Fruit fly (Drosophila melanogaster) whole organism, embryonic: ENCODE results near the gene Dis3l2.

ENCODE experiments used
- Antp ChIP-seq: fragments of 200-800 bp; sonication (Bioruptor generic); optimal IDR thresholded peaks from 3 replicates; lab custom pipeline; 2016; ENCODE audit warnings: missing biosample characterization, missing genetic modification characterization
- Bteb2 ChIP-seq: fragments of 200-800 bp; sonication (Bioruptor generic); optimal IDR thresholded peaks from 2 replicates; lab custom pipeline; 2016; ENCODE audit warnings: missing biosample characterization, missing genetic modification characterization
- CG10565 ChIP-seq: fragments of 200-800 bp; sonication (Bioruptor generic); optimal IDR thresholded peaks from 3 replicates; lab custom pipeline; 2016; ENCODE audit warnings: missing biosample characterization, mild to moderate bottlenecking, missing genetic modification characterization
- CG10959 ChIP-seq: fragments of 200-800 bp; sonication (Bioruptor generic); IDR thresholded peaks from 2 replicates; pipeline ENCODE4 v1.3.6; 2022; ENCODE audit warnings: missing biosample characterization, missing genetic modification characterization
- CG13123 ChIP-seq: fragments of 200-800 bp; sonication (Bioruptor generic); optimal IDR thresholded peaks from 2 replicates; lab custom pipeline; 2016; ENCODE audit warnings: missing biosample characterization, missing genetic modification characterization
- CG13296 ChIP-seq: fragments of 200-800 bp; sonication (Bioruptor generic); optimal IDR thresholded peaks from 3 replicates; lab custom pipeline; 2018; ENCODE audit warnings: missing biosample characterization, mild to moderate bottlenecking, missing genetic modification characterization
- CG13624 ChIP-seq: fragments of 200-800 bp; sonication (Bioruptor generic); optimal IDR thresholded peaks from 2 replicates; lab custom pipeline; 2016; ENCODE audit warnings: missing biosample characterization, missing genetic modification characterization
- CG17912 ChIP-seq: fragments of 200-800 bp; sonication (Bioruptor generic); optimal IDR thresholded peaks from 2 replicates; lab custom pipeline; 2018; ENCODE audit warnings: missing biosample characterization, mild to moderate bottlenecking, missing genetic modification characterization
- CG2116 ChIP-seq: fragments of 200-800 bp; sonication (Bioruptor generic); optimal IDR thresholded peaks from 3 replicates; lab custom pipeline; 2018; ENCODE audit warnings: missing biosample characterization, mild to moderate bottlenecking, missing genetic modification characterization
- CG31388 ChIP-seq: fragments of 200-800 bp; sonication (Bioruptor generic); optimal IDR thresholded peaks from 2 replicates; lab custom pipeline; 2016; ENCODE audit warnings: missing biosample characterization, missing genetic modification characterization
- CG34376 ChIP-seq: fragments of 200-800 bp; sonication (Bioruptor generic); optimal IDR thresholded peaks from 2 replicates; lab custom pipeline; 2018; ENCODE audit warnings: missing biosample characterization, mild to moderate bottlenecking, missing genetic modification characterization
- CG4820 ChIP-seq: fragments of 200-800 bp; sonication (Bioruptor generic); optimal IDR thresholded peaks from 3 replicates; lab custom pipeline; 2016; ENCODE audit warnings: missing biosample characterization, missing genetic modification characterization
- CG6791 ChIP-seq: fragments of 200-800 bp; sonication (Bioruptor generic); IDR thresholded peaks from 3 replicates; pipeline ENCODE4 v1.3.6; 2022; ENCODE audit warnings: missing biosample characterization, missing genetic modification characterization; ENCODE audit not compliant: partially characterized antibody
- CG9215 ChIP-seq: fragments of 200-800 bp; sonication (Bioruptor generic); IDR thresholded peaks from 2 replicates; pipeline ENCODE4 v1.3.6; 2022; ENCODE audit warnings: missing biosample characterization, missing genetic modification characterization
- CG9797 ChIP-seq: fragments of 200-800 bp; sonication (Bioruptor generic); optimal IDR thresholded peaks from 3 replicates; lab custom pipeline; 2018; ENCODE audit warnings: missing biosample characterization, mild to moderate bottlenecking, missing genetic modification characterization
- CrebB ChIP-seq: fragments of 200-800 bp; sonication (Bioruptor generic); optimal IDR thresholded peaks from 3 replicates; lab custom pipeline; 2018; ENCODE audit warnings: missing biosample characterization, mild to moderate bottlenecking, missing genetic modification characterization
- D ChIP-seq, 2 experiments: fragments of 200-800 bp in 1 of 2; fragments of >200 bp in 1 of 2; sonication (Bioruptor generic) in 1 of 2; optimal IDR thresholded peaks; 2 replicates in 1 of 2; 3 replicates in 1 of 2; lab custom pipeline; 2017; ENCODE audit warnings: mild to moderate bottlenecking in 1 of 2, missing biosample characterization in 1 of 2, missing genetic modification characterization in 1 of 2, missing genetic modification reagents in 1 of 2
- Dad ChIP-seq: fragments of 200-800 bp; sonication (Bioruptor generic); optimal IDR thresholded peaks from 3 replicates; lab custom pipeline; 2016; ENCODE audit warnings: missing biosample characterization, missing genetic modification characterization
- Deaf1 ChIP-seq: fragments of 200-800 bp; optimal IDR thresholded peaks from 3 replicates; lab custom pipeline; 2019; ENCODE audit warnings: missing biosample characterization, mild to moderate bottlenecking, missing genetic modification characterization, moderate library complexity
- Dek ChIP-seq: fragments of 200-800 bp; sonication (Bioruptor generic); optimal IDR thresholded peaks from 3 replicates; lab custom pipeline; 2019; ENCODE audit warnings: missing biosample characterization, mild to moderate bottlenecking, missing genetic modification characterization, moderate library complexity
- Dfd ChIP-seq, 2 experiments: fragments of >200 bp; optimal IDR thresholded peaks; 2 replicates each; lab custom pipeline; 2017; ENCODE audit warnings: missing biosample characterization in 2 of 2, missing genetic modification characterization in 2 of 2
- Drgx ChIP-seq: fragments of 200-800 bp; sonication (Bioruptor generic); IDR thresholded peaks from 2 replicates; pipeline ENCODE4 v1.3.6; 2022; ENCODE audit warnings: missing biosample characterization, missing genetic modification characterization
- Fer2 ChIP-seq: fragments of 200-800 bp; sonication (Bioruptor generic); optimal IDR thresholded peaks from 2 replicates; lab custom pipeline; 2018; ENCODE audit warnings: missing biosample characterization, mild to moderate bottlenecking, missing genetic modification characterization, moderate library complexity
- GATAe ChIP-seq: fragments of 200-800 bp; sonication (Bioruptor generic); conservative IDR thresholded peaks from 2 replicates; pipeline ENCODE4 v1.3.6; 2022; ENCODE audit warnings: missing biosample characterization, missing genetic modification characterization
- HmgZ ChIP-seq: fragments of 200-800 bp; sonication (Bioruptor generic); optimal IDR thresholded peaks from 2 replicates; lab custom pipeline; 2018; ENCODE audit warnings: missing biosample characterization, mild to moderate bottlenecking, missing genetic modification characterization
- NFAT ChIP-seq: fragments of 200-800 bp; sonication (Bioruptor generic); IDR thresholded peaks from 2 replicates; pipeline ENCODE4 v1.3.6; 2022; ENCODE audit warnings: missing biosample characterization, missing genetic modification characterization
- Oaz ChIP-seq: fragments of 200-800 bp; sonication (Bioruptor generic); IDR thresholded peaks from 2 replicates; pipeline ENCODE4 v1.3.6; 2022; ENCODE audit warnings: missing biosample characterization, missing genetic modification characterization
- Side ChIP-seq: fragments of 200-800 bp; sonication (Bioruptor generic); optimal IDR thresholded peaks from 2 replicates; lab custom pipeline; 2016; ENCODE audit warnings: missing biosample characterization, missing genetic modification characterization
- Trl ChIP-seq, 3 experiments: fragments of >200 bp in 2 of 3; fragments of 200-800 bp in 1 of 3; sonication (Bioruptor generic) in 1 of 3; optimal IDR thresholded peaks; 2 replicates in 1 of 3; 3 replicates in 2 of 3; lab custom pipeline; 2016 to 2017; ENCODE audit warnings: missing biosample characterization in 1 of 3, missing genetic modification characterization in 1 of 3
- Usf ChIP-seq: fragments of 200-800 bp; sonication (Bioruptor generic); optimal IDR thresholded peaks from 2 replicates; lab custom pipeline; 2017; ENCODE audit warnings: missing genotype, missing biosample characterization, missing genetic modification characterization
- cato ChIP-seq: fragments of 200-800 bp; sonication (Bioruptor generic); optimal IDR thresholded peaks from 2 replicates; lab custom pipeline; 2016; ENCODE audit warnings: missing biosample characterization, missing genetic modification characterization, borderline replicate concordance
- caup ChIP-seq: fragments of 200-800 bp; sonication (Bioruptor generic); optimal IDR thresholded peaks from 3 replicates; lab custom pipeline; 2017; ENCODE audit warnings: missing biosample characterization, mild to moderate bottlenecking, missing genetic modification characterization, moderate library complexity; ENCODE audit not compliant: severe bottlenecking
- croc ChIP-seq: fragments of 200-800 bp; sonication (Bioruptor generic); conservative IDR thresholded peaks from 3 replicates; pipeline ENCODE4 v1.3.6; 2022; ENCODE audit warnings: missing biosample characterization, missing genetic modification characterization
- crp ChIP-seq, 2 experiments: fragments of 200-800 bp; sonication (Bioruptor generic); optimal IDR thresholded peaks; 2 replicates in 1 of 2; 3 replicates in 1 of 2; lab custom pipeline; 2017; ENCODE audit warnings: missing biosample characterization in 2 of 2, missing genetic modification characterization in 2 of 2, mild to moderate bottlenecking in 1 of 2, moderate library complexity in 1 of 2
- en ChIP-seq: fragments of 200-800 bp; sonication (Bioruptor generic); optimal IDR thresholded peaks from 2 replicates; lab custom pipeline; 2016; ENCODE audit warnings: missing biosample characterization, missing genetic modification characterization
- fd102C ChIP-seq: fragments of 200-800 bp; sonication (Bioruptor generic); optimal IDR thresholded peaks from 2 replicates; lab custom pipeline; 2018; ENCODE audit warnings: missing biosample characterization, mild to moderate bottlenecking, missing genetic modification characterization, moderate library complexity
- gro ChIP-seq: fragments of 200-800 bp; sonication (Bioruptor generic); optimal IDR thresholded peaks from 2 replicates; lab custom pipeline; 2016; ENCODE audit warnings: missing biosample characterization, missing genetic modification characterization
- h ChIP-seq: fragments of >200 bp; optimal IDR thresholded peaks from 2 replicates; lab custom pipeline; 2017
- jing ChIP-seq: fragments of 200-800 bp; sonication (Bioruptor generic); optimal IDR thresholded peaks from 2 replicates; lab custom pipeline; 2018; ENCODE audit warnings: missing biosample characterization, mild to moderate bottlenecking, missing genetic modification characterization
- kni ChIP-seq: fragments of 200-800 bp; sonication (Bioruptor generic); optimal IDR thresholded peaks from 3 replicates; lab custom pipeline; 2017; ENCODE audit warnings: mild to moderate bottlenecking, missing biosample characterization, missing genetic modification reagents, missing genetic modification characterization
- nau ChIP-seq: fragments of 200-800 bp; sonication (Bioruptor generic); optimal IDR thresholded peaks from 3 replicates; lab custom pipeline; 2017; ENCODE audit warnings: missing biosample characterization, mild to moderate bottlenecking, missing genetic modification characterization, missing genetic modification reagents
- sug ChIP-seq: fragments of 200-800 bp; optimal IDR thresholded peaks from 2 replicates; lab custom pipeline; 2019; ENCODE audit warnings: missing biosample characterization, mild to moderate bottlenecking, missing genetic modification characterization, moderate library complexity
- tap ChIP-seq: fragments of 200-800 bp; optimal IDR thresholded peaks from 3 replicates; lab custom pipeline; 2019; ENCODE audit warnings: missing biosample characterization, mild to moderate bottlenecking, missing genetic modification characterization, moderate library complexity
- tin ChIP-seq: fragments of 200-800 bp; sonication (Bioruptor generic); optimal IDR thresholded peaks from 3 replicates; lab custom pipeline; 2016; ENCODE audit warnings: missing biosample characterization, missing genetic modification characterization
- trem ChIP-seq: fragments of 200-800 bp; optimal IDR thresholded peaks from 3 replicates; lab custom pipeline; 2019; ENCODE audit warnings: missing biosample characterization, mild to moderate bottlenecking, missing genetic modification characterization, moderate library complexity
- tx ChIP-seq: fragments of 200-800 bp; sonication (Bioruptor generic); optimal IDR thresholded peaks from 2 replicates; lab custom pipeline; 2016; ENCODE audit warnings: missing biosample characterization, missing genetic modification characterization
- wor ChIP-seq: fragments of 200-800 bp; sonication (Bioruptor generic); IDR thresholded peaks from 2 replicates; pipeline ENCODE4 v1.3.6; 2022; ENCODE audit warnings: missing biosample characterization, missing genetic modification characterization
- yki ChIP-seq: fragments of >200 bp; optimal IDR thresholded peaks from 3 replicates; lab custom pipeline; 2018

Gene Dis3l2

DNA sequence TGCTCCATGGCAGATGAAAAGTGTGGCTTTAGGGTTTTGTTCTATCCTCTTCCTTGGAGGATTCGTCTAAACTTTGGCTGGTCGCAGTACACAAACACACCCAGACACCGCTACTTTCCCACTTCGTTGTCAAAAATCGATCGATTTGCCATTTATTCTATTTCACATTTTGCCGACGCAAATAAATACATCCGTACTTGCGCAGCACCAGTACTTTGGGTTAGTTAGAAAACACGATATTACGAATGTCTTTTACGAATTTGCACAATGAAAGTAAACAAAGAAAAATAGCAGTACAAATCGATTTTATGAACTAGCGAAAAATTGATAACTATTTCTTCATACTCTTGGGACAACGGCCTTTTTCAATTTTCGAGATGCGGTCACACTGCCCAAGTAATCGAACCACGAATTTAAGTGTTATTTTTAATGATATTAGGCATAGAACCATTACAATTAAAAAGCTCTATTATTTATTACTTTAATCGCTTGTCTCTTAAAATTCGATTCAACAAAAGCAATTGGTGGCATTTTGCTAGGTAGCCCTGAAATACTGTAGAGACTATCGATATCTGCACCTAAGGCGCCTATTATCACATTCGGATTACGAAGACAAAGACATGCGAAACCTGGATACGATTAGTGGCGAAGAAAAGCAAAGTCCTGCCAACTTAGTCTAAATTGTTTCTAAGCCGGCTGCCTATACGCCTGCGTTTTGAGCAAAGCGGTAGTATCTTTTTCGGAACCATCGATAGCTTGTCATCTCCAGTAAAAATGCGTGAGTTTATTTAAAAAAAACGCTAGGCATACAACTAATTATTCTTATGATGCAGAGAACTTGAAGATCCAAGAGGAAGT lies 45.3 kb downstream of the Dis3l2 start, which contains the start of the genes DIP2 and wac (continued):
- no peak for TF ChIP-seq CrebB (tag; lab: Kevin White, UChicago)
- TF ChIP-seq croc (GFP tag; lab: Robert Waterston, UW), result no peak
- TF ChIP-seq yki, result no peak
- no peak for TF ChIP-seq Usf (GFP tag; lab: Kevin White, UChicago)
- peak; percentile 60 for TF ChIP-seq CG13123 (GFP tag; lab: Kevin White, UChicago)
- TF ChIP-seq trem (tag; lab: Kevin White, UChicago), result peak; percentile 100
- peak; percentile 49 for TF ChIP-seq cato
- TF ChIP-seq CG6791 (GFP tag; lab: Robert Waterston, UW), result peak; percentile 88
- peak; percentile 94 for TF ChIP-seq CG2116 (GFP tag; lab: Kevin White, UChicago)
- TF ChIP-seq kni, result peak; percentile 71
- TF ChIP-seq sug (tag; lab: Kevin White, UChicago), result peak; percentile 74
- TF ChIP-seq D (optimal IDR thresholded peaks at IDR 0.05; lab: Kevin White, UChicago), result no peak
- peak; percentile 59 for TF ChIP-seq D (GFP tag; optimal IDR thresholded peaks at IDR 0.05; lab: Kevin White, UChicago)
- TF ChIP-seq Antp (GFP tag; lab: Kevin White, UChicago), result peak; percentile 94
- TF ChIP-seq GATAe (GFP tag; lab: Robert Waterston, UW), result 0 out of 2 replicates have a peak, but pooled peaks have one; percentile 15
- no peak for TF ChIP-seq CG31388 (GFP tag; lab: Kevin White, UChicago)
- no peak for TF ChIP-seq jing (GFP tag; lab: Kevin White, UChicago)
- peak; percentile 84 for TF ChIP-seq CG34376 (GFP tag; lab: Kevin White, UChicago)
- peak; percentile 89 for TF ChIP-seq Deaf1
- TF ChIP-seq CG13624 (GFP tag; lab: Kevin White, UChicago), result peak; percentile 88
- no peak for TF ChIP-seq Trl (optimal IDR thresholded peaks at IDR 0.05; lab: Kevin White, UChicago)
- peak; percentile 92 for TF ChIP-seq Trl (GFP tag; optimal IDR thresholded peaks at IDR 0.05; lab: Kevin White, UChicago)
- no peak for TF ChIP-seq h
- TF ChIP-seq Side, result peak; percentile 78
- peak; percentile 88 for TF ChIP-seq NFAT (GFP tag; lab: Robert Waterston, UW)
- TF ChIP-seq CG9797, result peak; percentile 89
- no peak for TF ChIP-seq tap (tag; lab: Kevin White, UChicago)
- peak; percentile 57 for TF ChIP-seq Fer2 (tag; lab: Kevin White, UChicago)
- TF ChIP-seq Oaz (GFP tag; lab: Robert Waterston, UW), result peak; percentile 50
- TF ChIP-seq CG13296 (GFP tag; lab: Kevin White, UChicago), result peak; percentile 63
- no peak for TF ChIP-seq CG10565 (GFP tag; lab: Kevin White, UChicago)
- peak in 1 of 2 experiments; percentile 24 for TF ChIP-seq crp (GFP tag; optimal IDR thresholded peaks at IDR 0.05; lab: Kevin White, UChicago)
- TF ChIP-seq fd102C (GFP tag; lab: Kevin White, UChicago), result peak; percentile 31
- peak; percentile 40; the same call in 1 of the 2 replicates for TF ChIP-seq Drgx (GFP tag; lab: Robert Waterston, UW)
- TF ChIP-seq nau (GFP tag; lab: Kevin White, UChicago), result no peak
- TF ChIP-seq CG10959 (GFP tag; lab: Robert Waterston, UW), result no peak
- peak; percentile 71 for TF ChIP-seq Bteb2 (GFP tag; lab: Kevin White, UChicago)
- no peak for TF ChIP-seq wor
- peak; percentile 69 for TF ChIP-seq caup (GFP tag; lab: Kevin White, UChicago)
- no peak for TF ChIP-seq Dek (tag; lab: Kevin White, UChicago)
- TF ChIP-seq Dfd (GFP tag; optimal IDR thresholded peaks at IDR 0.05; lab: Kevin White, UChicago), result no peak
- TF ChIP-seq CG17912, result peak; percentile 69
- TF ChIP-seq Dad, result peak; percentile 79
- TF ChIP-seq en (GFP tag; lab: Kevin White, UChicago), result peak; percentile 21
- peak; percentile 74 for TF ChIP-seq HmgZ (tag; lab: Kevin White, UChicago)
- TF ChIP-seq tin (GFP tag; lab: Kevin White, UChicago), result peak; percentile 86
- TF ChIP-seq CG4820 (GFP tag; lab: Kevin White, UChicago), result peak; percentile 66
- TF ChIP-seq CG9215 (GFP tag; lab: Robert Waterston, UW), result no peak
- peak; percentile 75 for TF ChIP-seq gro (GFP tag; lab: Kevin White, UChicago)
- TF ChIP-seq tx (GFP tag; lab: Kevin White, UChicago), result peak; percentile 84
